Worm (Caenorhabditis elegans) whole organism, L4 larva: ENCODE measurements around the gene mvk-1.

ENCODE experiments used
- Y105C5A.15 ChIP-seq: fragments of 200-800 bp; sonication (Bioruptor generic); IDR thresholded peaks from 2 replicates; pipeline ENCODE4 v1.3.6; 2022; ENCODE audit warnings: missing genetic modification characterization, missing compliant biosample characterization
- aha-1 ChIP-seq: fragments of 150-350 bp; peaks from one replicate; lab custom pipeline; 2014; ENCODE audit warnings: missing biosample characterization, missing genetic modification characterization
- daf-16 ChIP-seq, 3 experiments: sonication (generic microtip); optimal IDR thresholded peaks; 2 replicates each; lab custom pipeline; 2016 to 2017; ENCODE audit warnings: missing genetic modification characterization in 3 of 3, missing genetic modification reagents in 3 of 3, mild to moderate bottlenecking in 2 of 3, missing compliant biosample characterization in 2 of 3, missing biosample characterization in 1 of 3, moderate library complexity in 1 of 3
- daf-8 ChIP-seq: fragments of 200-800 bp; sonication (Bioruptor generic); IDR thresholded peaks from 2 replicates; pipeline ENCODE4 v1.3.6; 2022; ENCODE audit warnings: missing genetic modification characterization, missing compliant biosample characterization
- dmd-6 ChIP-seq: fragments of 200-800 bp; sonication (Bioruptor generic); IDR thresholded peaks from 2 replicates; pipeline ENCODE4 v1.3.6; 2022; ENCODE audit warnings: missing genetic modification reagents, missing genetic modification characterization, missing compliant biosample characterization
- dmd-8 ChIP-seq: fragments of 200-800 bp; sonication (Bioruptor generic); IDR thresholded peaks from 2 replicates; pipeline ENCODE4 v1.3.6; 2022; ENCODE audit warnings: missing genetic modification characterization, missing compliant biosample characterization
- dve-1 ChIP-seq: sonication (generic microtip); optimal IDR thresholded peaks from 2 replicates; lab custom pipeline; 2017; ENCODE audit warnings: antibody characterized with exemption, mild to moderate bottlenecking, missing genetic modification characterization, missing compliant biosample characterization; ENCODE audit not compliant: insufficient read depth
- lin-1 ChIP-seq: fragments of 200-800 bp; sonication (Bioruptor generic); IDR thresholded peaks from 2 replicates; pipeline ENCODE4 v1.3.6; 2022; ENCODE audit warnings: missing genetic modification reagents, missing genetic modification characterization, missing compliant biosample characterization
- lin-39 ChIP-seq: fragments of 150-350 bp; optimal IDR thresholded peaks from 2 replicates; lab custom pipeline; 2014; ENCODE audit warnings: missing biosample characterization, missing genetic modification reagents, missing genetic modification characterization
- lsy-2 ChIP-seq, 2 experiments: fragments of 150-350 bp in 1 of 2; sonication (generic microtip) in 1 of 2; optimal IDR thresholded peaks; 2 replicates each; lab custom pipeline; 2014 to 2017; ENCODE audit warnings: missing biosample characterization in 2 of 2, missing genetic modification characterization in 2 of 2
- madf-9 ChIP-seq: fragments of 200-800 bp; sonication (Bioruptor generic); conservative IDR thresholded peaks from 2 replicates; pipeline ENCODE4 v1.3.6; 2022; ENCODE audit warnings: missing genetic modification reagents, missing genetic modification characterization, missing compliant biosample characterization
- mep-1 ChIP-seq: fragments of 150-350 bp; sonication (generic microtip); optimal IDR thresholded peaks from 3 replicates; lab custom pipeline; 2014; ENCODE audit warnings: missing biosample characterization, missing genetic modification characterization
- mxl-3 ChIP-seq: fragments of 200-800 bp; sonication (Bioruptor generic); optimal IDR thresholded peaks from 2 replicates; lab custom pipeline; 2018; ENCODE audit warnings: mild to moderate bottlenecking, missing genetic modification characterization, missing compliant biosample characterization
- nhr-10 ChIP-seq: fragments of 150-350 bp; optimal IDR thresholded peaks from 2 replicates; lab custom pipeline; 2014; ENCODE audit warnings: missing biosample characterization, missing genetic modification characterization
- nhr-28 ChIP-seq: fragments of 150-350 bp; optimal IDR thresholded peaks from 2 replicates; lab custom pipeline; 2014; ENCODE audit warnings: missing biosample characterization, missing genetic modification characterization
- nhr-48 ChIP-seq: sonication (generic microtip); optimal IDR thresholded peaks from 2 replicates; lab custom pipeline; 2016; ENCODE audit warnings: mild to moderate bottlenecking, missing genetic modification characterization, missing compliant biosample characterization
- nhr-6 ChIP-seq: fragments of 150-350 bp; optimal IDR thresholded peaks from 2 replicates; lab custom pipeline; 2014; ENCODE audit warnings: missing biosample characterization, missing genetic modification characterization
- php-3 ChIP-seq: fragments of 200-800 bp; sonication (Bioruptor generic); IDR thresholded peaks from 2 replicates; pipeline ENCODE4 v1.3.6; 2022; ENCODE audit warnings: missing genetic modification reagents, missing genetic modification characterization, missing compliant biosample characterization
- pqm-1 ChIP-seq: sonication (generic microtip); optimal IDR thresholded peaks from 2 replicates; lab custom pipeline; 2017; ENCODE audit warnings: missing biosample characterization, missing genetic modification characterization
- rbr-2 ChIP-seq: sonication (generic microtip); optimal IDR thresholded peaks from 2 replicates; lab custom pipeline; 2016; ENCODE audit warnings: missing genotype, missing genetic modification characterization, missing compliant biosample characterization
- skn-1 ChIP-seq: fragments of 150-350 bp; optimal IDR thresholded peaks from 2 replicates; lab custom pipeline; 2014; ENCODE audit warnings: missing biosample characterization, missing genetic modification characterization
- unc-130 ChIP-seq: sonication (generic microtip); optimal IDR thresholded peaks from 2 replicates; lab custom pipeline; 2016; ENCODE audit warnings: missing genetic modification reagents, missing genetic modification characterization, missing compliant biosample characterization
- unc-62 ChIP-seq, 3 experiments: fragments of 150-350 bp in 1 of 3; sonication (generic microtip); optimal IDR thresholded peaks in 2 of 3; peaks in 1 of 3; 1 replicate in 1 of 3; 2 replicates in 2 of 3; lab custom pipeline; 2014 to 2017; ENCODE audit warnings: missing biosample characterization in 3 of 3, missing genetic modification characterization in 3 of 3, missing genetic modification reagents in 3 of 3, missing genotype in 1 of 3
- vab-7 ChIP-seq: fragments of 200-800 bp; sonication (Bioruptor generic); IDR thresholded peaks from 2 replicates; pipeline ENCODE4 v1.3.6; 2022; ENCODE audit warnings: missing genetic modification reagents, missing genetic modification characterization, missing compliant biosample characterization
- zag-1 ChIP-seq: fragments of 150-350 bp; optimal IDR thresholded peaks from 2 replicates; lab custom pipeline; 2014; ENCODE audit warnings: missing biosample characterization, missing genetic modification characterization
- ztf-7 ChIP-seq: fragments of 150-350 bp; optimal IDR thresholded peaks from 2 replicates; lab custom pipeline; 2014; ENCODE audit warnings: missing biosample characterization, missing genetic modification characterization

The mvk-1 gene

ce11 chrIII:6085311-6085710, 50.8 kb downstream of the mvk-1 start:
- peak; percentile 93 for TF ChIP-seq aha-1 (tag; lab: Kevin White, UChicago)
- no peak for TF ChIP-seq daf-8 (GFP tag; lab: Robert Waterston, UW)
- no peak for TF ChIP-seq lin-39 (tag; lab: Kevin White, UChicago)
- no peak for TF ChIP-seq nhr-10 (tag; lab: Kevin White, UChicago)
- TF ChIP-seq unc-62 (GFP tag; optimal IDR thresholded peaks at IDR 0.05 in 1 of 2; lab: Kevin White, UChicago), result peak in 1 of 2 experiments; percentile 84
- no peak for TF ChIP-seq unc-62 (tag; optimal IDR thresholded peaks at IDR 0.05; lab: Kevin White, UChicago)
- no peak for TF ChIP-seq mxl-3 (GFP tag; lab: Kevin White, UChicago)
- TF ChIP-seq nhr-6 (tag; lab: Kevin White, UChicago), result no peak

- TF ChIP-seq nhr-28 (tag; lab: Kevin White, UChicago), result peak; percentile 2
- TF ChIP-seq nhr-6 (tag; lab: Kevin White, UChicago), result no peak
- TF ChIP-seq php-3 (GFP tag; lab: Robert Waterston, UW), result no peak
- no peak for TF ChIP-seq skn-1 (tag; lab: Kevin White, UChicago)
- no peak for TF ChIP-seq daf-16 (GFP tag; optimal IDR thresholded peaks at IDR 0.05; lab: Kevin White, UChicago)
- TF ChIP-seq daf-16 (tag; optimal IDR thresholded peaks at IDR 0.05; lab: Kevin White, UChicago), result peak; percentile 13
- TF ChIP-seq pqm-1, result peak; percentile 27
- TF ChIP-seq dve-1 (tag; lab: Kevin White, UChicago), result peak; percentile 16
- TF ChIP-seq dmd-8 (GFP tag; lab: Robert Waterston, UW), result no peak
- TF ChIP-seq ztf-7 (tag; lab: Kevin White, UChicago), result no peak
- TF ChIP-seq Y105C5A.15, result no peak
- no peak for TF ChIP-seq rbr-2
- no peak for TF ChIP-seq nhr-48
Observed at ce11 chrIII:6080263-6080662, 55.8 kb downstream of the mvk-1 start, which contains the start of gene attf-4. Gene attf-4, plus strand, starts transcription at chrIII:6080563.

- no peak for TF ChIP-seq skn-1 (tag; lab: Kevin White, UChicago)
- TF ChIP-seq mep-1 (tag; lab: Kevin White, UChicago), result peak; percentile 16
- no peak for TF ChIP-seq madf-9 (GFP tag; lab: Robert Waterston, UW)
- TF ChIP-seq lsy-2 (tag; optimal IDR thresholded peaks at IDR 0.05; lab: Kevin White, UChicago), result peak in 1 of 2 experiments; percentile 21
- TF ChIP-seq vab-7 (GFP tag; lab: Robert Waterston, UW), result no peak
- TF ChIP-seq unc-130, result no peak
- TF ChIP-seq zag-1, result no peak
- TF ChIP-seq dmd-6, result no peak
- peak in 1 of 2 experiments; percentile 92 for TF ChIP-seq unc-62 (GFP tag; optimal IDR thresholded peaks at IDR 0.05 in 1 of 2; lab: Kevin White, UChicago)
- no peak for TF ChIP-seq unc-62 (tag; optimal IDR thresholded peaks at IDR 0.05; lab: Kevin White, UChicago)
- peak; percentile 74 for TF ChIP-seq aha-1 (tag; lab: Kevin White, UChicago)
Observed at ce11 chrIII:6078917-6079316, 57.2 kb downstream of the mvk-1 start.

- no peak for TF ChIP-seq lin-1 (GFP tag; lab: Robert Waterston, UW)
- no peak for TF ChIP-seq dmd-6
Observed at ce11 chrIII:6077973-6078372, 58.1 kb downstream of the mvk-1 start.
